Fruit fly (Drosophila melanogaster) whole organism, embryonic: ENCODE results near the gene CG13991.

ENCODE experiments used
- ATbp ChIP-seq: fragments of 200-800 bp; sonication (Bioruptor generic); optimal IDR thresholded peaks from 2 replicates; lab custom pipeline; 2017; ENCODE audit warnings: missing biosample characterization, mild to moderate bottlenecking, missing genetic modification characterization, missing genetic modification reagents
- Adf1 ChIP-seq: fragments of 200-800 bp; sonication (Bioruptor generic); IDR thresholded peaks from 2 replicates; pipeline ENCODE4 v1.3.6; 2022; ENCODE audit warnings: missing biosample characterization, missing genetic modification characterization
- BEAF-32 ChIP-seq: fragments of 200-800 bp; sonication (Bioruptor generic); optimal IDR thresholded peaks from 3 replicates; lab custom pipeline; 2017; ENCODE audit warnings: missing biosample characterization, missing genetic modification characterization, mild to moderate bottlenecking, moderate library complexity, missing genetic modification reagents
- CG10267 ChIP-seq: fragments of 200-800 bp; sonication (Bioruptor generic); optimal IDR thresholded peaks from 2 replicates; lab custom pipeline; 2018; ENCODE audit warnings: missing biosample characterization, mild to moderate bottlenecking, missing genetic modification characterization, moderate library complexity
- CG14441 ChIP-seq: fragments of 200-800 bp; sonication (Bioruptor generic); IDR thresholded peaks from 2 replicates; pipeline ENCODE4 v1.3.6; 2022; ENCODE audit warnings: missing biosample characterization, missing genetic modification characterization
- CG15073 ChIP-seq: fragments of 200-800 bp; sonication (Bioruptor generic); optimal IDR thresholded peaks from 2 replicates; lab custom pipeline; 2016; ENCODE audit warnings: missing biosample characterization, missing genetic modification characterization
- CG17802 ChIP-seq: fragments of 200-800 bp; sonication (Bioruptor generic); optimal IDR thresholded peaks from 2 replicates; lab custom pipeline; 2018; ENCODE audit warnings: missing biosample characterization, mild to moderate bottlenecking, missing genetic modification characterization, moderate library complexity
- CG1832 ChIP-seq: fragments of 200-800 bp; sonication (Bioruptor generic); optimal IDR thresholded peaks from 2 replicates; lab custom pipeline; 2017; ENCODE audit warnings: missing biosample characterization, mild to moderate bottlenecking, missing genetic modification characterization, inconsistent platforms
- CG18619 ChIP-seq: fragments of 200-800 bp; sonication (Bioruptor generic); optimal IDR thresholded peaks from 3 replicates; lab custom pipeline; 2017; ENCODE audit warnings: missing biosample characterization, mild to moderate bottlenecking, missing genetic modification characterization
- CG2202 ChIP-seq: fragments of 200-800 bp; sonication (Bioruptor generic); optimal IDR thresholded peaks from 2 replicates; lab custom pipeline; 2018; ENCODE audit warnings: missing biosample characterization, mild to moderate bottlenecking, missing genetic modification characterization
- CG2678 ChIP-seq: fragments of 200-800 bp; sonication (Bioruptor generic); optimal IDR thresholded peaks from 3 replicates; lab custom pipeline; 2019; ENCODE audit warnings: missing biosample characterization, mild to moderate bottlenecking, missing genetic modification characterization, moderate library complexity
- CG31365 ChIP-seq: fragments of 200-800 bp; sonication (Bioruptor generic); optimal IDR thresholded peaks from 2 replicates; lab custom pipeline; 2018; ENCODE audit warnings: missing biosample characterization, mild to moderate bottlenecking, missing genetic modification characterization
- CG4424 ChIP-seq: fragments of 200-800 bp; sonication (Bioruptor generic); optimal IDR thresholded peaks from 3 replicates; lab custom pipeline; 2016; ENCODE audit warnings: missing biosample characterization, missing genetic modification characterization
- CG6689 ChIP-seq: fragments of 200-800 bp; sonication (Bioruptor generic); IDR thresholded peaks from 2 replicates; pipeline ENCODE4 v1.3.6; 2022; ENCODE audit warnings: missing biosample characterization, missing genetic modification characterization
- CG7556 ChIP-seq: fragments of 200-800 bp; sonication (Bioruptor generic); optimal IDR thresholded peaks from 2 replicates; lab custom pipeline; 2017; ENCODE audit warnings: missing biosample characterization, mild to moderate bottlenecking, missing genetic modification characterization
- CG8290 ChIP-seq, 3 experiments: fragments of 200-800 bp; sonication (Bioruptor generic); optimal IDR thresholded peaks; 2 replicates each; lab custom pipeline; 2016 to 2019; ENCODE audit warnings: missing biosample characterization in 3 of 3, missing genetic modification characterization in 3 of 3, mild to moderate bottlenecking in 2 of 3, moderate library complexity in 1 of 3
- CG8478 ChIP-seq: fragments of >200 bp; optimal IDR thresholded peaks from 2 replicates; lab custom pipeline; 2018
- CG9797 ChIP-seq: fragments of 200-800 bp; sonication (Bioruptor generic); optimal IDR thresholded peaks from 3 replicates; lab custom pipeline; 2018; ENCODE audit warnings: missing biosample characterization, mild to moderate bottlenecking, missing genetic modification characterization
- CrebB ChIP-seq: fragments of 200-800 bp; sonication (Bioruptor generic); optimal IDR thresholded peaks from 3 replicates; lab custom pipeline; 2018; ENCODE audit warnings: missing biosample characterization, mild to moderate bottlenecking, missing genetic modification characterization
- D ChIP-seq, 2 experiments: fragments of 200-800 bp in 1 of 2; fragments of >200 bp in 1 of 2; sonication (Bioruptor generic) in 1 of 2; optimal IDR thresholded peaks; 2 replicates in 1 of 2; 3 replicates in 1 of 2; lab custom pipeline; 2017; ENCODE audit warnings: mild to moderate bottlenecking in 1 of 2, missing biosample characterization in 1 of 2, missing genetic modification characterization in 1 of 2, missing genetic modification reagents in 1 of 2
- D19B ChIP-seq: fragments of 200-800 bp; sonication (Bioruptor generic); optimal IDR thresholded peaks from 2 replicates; lab custom pipeline; 2017; ENCODE audit warnings: missing biosample characterization, mild to moderate bottlenecking, missing genetic modification characterization
- Doc2 ChIP-seq: fragments of 200-800 bp; sonication (Bioruptor generic); IDR thresholded peaks from 2 replicates; pipeline ENCODE4 v1.3.6; 2022; ENCODE audit warnings: missing biosample characterization, missing genetic modification characterization
- Gug ChIP-seq: fragments of 200-800 bp; sonication (Bioruptor generic); IDR thresholded peaks from 4 replicates; pipeline ENCODE4 v1.3.6; 2022; ENCODE audit warnings: missing biosample characterization, missing genetic modification characterization
- H15 ChIP-seq: fragments of 200-800 bp; sonication (Bioruptor generic); IDR thresholded peaks from 3 replicates; pipeline ENCODE4 v1.3.6; 2022; ENCODE audit warnings: missing biosample characterization, missing genetic modification characterization
- H2.0 ChIP-seq: fragments of 200-800 bp; sonication (Bioruptor generic); IDR thresholded peaks from 2 replicates; pipeline ENCODE4 v1.3.6; 2022; ENCODE audit warnings: missing biosample characterization, missing genetic modification characterization
- Hr78 ChIP-seq, 2 experiments: fragments of 200-800 bp in 1 of 2; fragments of >200 bp in 1 of 2; sonication (Bioruptor generic) in 1 of 2; optimal IDR thresholded peaks; 2 replicates each; lab custom pipeline; 2017 to 2019; ENCODE audit warnings: missing biosample characterization in 2 of 2, missing genetic modification characterization in 2 of 2, mild to moderate bottlenecking in 1 of 2, moderate library complexity in 1 of 2
- Nf-YC ChIP-seq: fragments of 200-800 bp; optimal IDR thresholded peaks from 3 replicates; lab custom pipeline; 2019; ENCODE audit warnings: missing biosample characterization, mild to moderate bottlenecking, missing genetic modification characterization, moderate library complexity
- Pdp1 ChIP-seq, 2 experiments: fragments of 200-800 bp; sonication (Bioruptor generic); optimal IDR thresholded peaks; 3 replicates each; lab custom pipeline; 2016; ENCODE audit warnings: missing biosample characterization in 2 of 2, missing genetic modification characterization in 2 of 2, mild to moderate bottlenecking in 1 of 2, moderate library complexity in 1 of 2
- bbx ChIP-seq: fragments of 200-800 bp; sonication (Bioruptor generic); IDR thresholded peaks from 2 replicates; pipeline ENCODE4 v1.3.6; 2022; ENCODE audit warnings: missing biosample characterization, missing genetic modification characterization; ENCODE audit not compliant: partially characterized antibody
- crol ChIP-seq: fragments of 200-800 bp; sonication (Bioruptor generic); IDR thresholded peaks from 2 replicates; pipeline ENCODE4 v1.3.6; 2022; ENCODE audit warnings: missing biosample characterization, missing genetic modification characterization
- dan ChIP-seq: fragments of 200-800 bp; sonication (Bioruptor generic); IDR thresholded peaks from 2 replicates; pipeline ENCODE4 v1.3.6; 2022; ENCODE audit warnings: missing biosample characterization, missing genetic modification characterization
- dmrt99B ChIP-seq: fragments of 200-800 bp; sonication (Bioruptor generic); optimal IDR thresholded peaks from 2 replicates; lab custom pipeline; 2018; ENCODE audit warnings: missing biosample characterization, mild to moderate bottlenecking, missing genetic modification characterization, moderate library complexity
- exex ChIP-seq: fragments of 200-800 bp; sonication (Bioruptor generic); optimal IDR thresholded peaks from 4 replicates; lab custom pipeline; 2018; ENCODE audit warnings: missing biosample characterization, mild to moderate bottlenecking, missing genetic modification characterization, moderate library complexity
- kah ChIP-seq: fragments of 200-800 bp; sonication (Bioruptor generic); optimal IDR thresholded peaks from 2 replicates; lab custom pipeline; 2018; ENCODE audit warnings: missing biosample characterization, mild to moderate bottlenecking, missing genetic modification characterization
- lab ChIP-seq: fragments of 200-800 bp; sonication (Bioruptor generic); optimal IDR thresholded peaks from 3 replicates; lab custom pipeline; 2017; ENCODE audit warnings: missing biosample characterization, missing genetic modification characterization, mild to moderate bottlenecking, moderate library complexity, missing genetic modification reagents
- nerfin-1 ChIP-seq: fragments of 200-800 bp; sonication (Bioruptor generic); optimal IDR thresholded peaks from 3 replicates; lab custom pipeline; 2019; ENCODE audit warnings: missing biosample characterization, mild to moderate bottlenecking, missing genetic modification characterization, moderate library complexity
- nerfin-2 ChIP-seq: fragments of 200-800 bp; sonication (Bioruptor generic); IDR thresholded peaks from 2 replicates; pipeline ENCODE4 v1.3.6; 2022; ENCODE audit warnings: missing biosample characterization, missing genetic modification characterization; ENCODE audit not compliant: partially characterized antibody
- run ChIP-seq: fragments of 200-800 bp; sonication (Bioruptor generic); optimal IDR thresholded peaks from 3 replicates; lab custom pipeline; 2018; ENCODE audit warnings: missing biosample characterization, mild to moderate bottlenecking, missing genetic modification characterization
- salm ChIP-seq: fragments of 200-800 bp; sonication (Bioruptor generic); optimal IDR thresholded peaks from 2 replicates; lab custom pipeline; 2018; ENCODE audit warnings: missing biosample characterization, mild to moderate bottlenecking, missing genetic modification characterization
- schlank ChIP-seq: fragments of 200-800 bp; sonication (Bioruptor generic); optimal IDR thresholded peaks from 2 replicates; lab custom pipeline; 2018; ENCODE audit warnings: missing biosample characterization, mild to moderate bottlenecking, missing genetic modification characterization
- sens-2 ChIP-seq: fragments of 200-800 bp; sonication (Bioruptor generic); IDR thresholded peaks from 2 replicates; pipeline ENCODE4 v1.3.6; 2022; ENCODE audit warnings: missing biosample characterization, missing genetic modification characterization
- slp2 ChIP-seq: fragments of 200-800 bp; sonication (Bioruptor generic); optimal IDR thresholded peaks from 2 replicates; lab custom pipeline; 2016; ENCODE audit warnings: missing biosample characterization, missing genetic modification characterization
- stwl ChIP-seq: fragments of 200-800 bp; sonication (Bioruptor generic); optimal IDR thresholded peaks from 3 replicates; lab custom pipeline; 2018; ENCODE audit warnings: missing biosample characterization, mild to moderate bottlenecking, missing genetic modification characterization, moderate library complexity
- tx ChIP-seq: fragments of 200-800 bp; sonication (Bioruptor generic); optimal IDR thresholded peaks from 2 replicates; lab custom pipeline; 2016; ENCODE audit warnings: missing biosample characterization, missing genetic modification characterization
- vnd ChIP-seq: fragments of 200-800 bp; sonication (Bioruptor generic); IDR thresholded peaks from 3 replicates; pipeline ENCODE4 v1.3.6; 2022; ENCODE audit warnings: missing biosample characterization, missing genetic modification characterization; ENCODE audit not compliant: partially characterized antibody
- wor ChIP-seq: fragments of 200-800 bp; sonication (Bioruptor generic); IDR thresholded peaks from 2 replicates; pipeline ENCODE4 v1.3.6; 2022; ENCODE audit warnings: missing biosample characterization, missing genetic modification characterization

The CG13991 gene

dm6 chr2L:6178118-6178739 is 39.0 kb downstream of the CG13991 start (continued):
- TF ChIP-seq CG14441 (GFP tag; lab: Robert Waterston, UW) (no peak), CG2202 (tag; lab: Kevin White, UChicago) (no peak), H15 (GFP tag; lab: Robert Waterston, UW) (no peak), CG6689 (no peak), stwl (no peak), nerfin-2 (no peak), H2.0 (GFP tag; lab: Robert Waterston, UW) (no peak), Gug (no peak), D19B (GFP tag; lab: Kevin White, UChicago) (no peak), CG7556 (no peak), CG10267 (tag; lab: Kevin White, UChicago) (no peak), exex (tag; lab: Kevin White, UChicago) (peak; percentile 64), kah (GFP tag; lab: Kevin White, UChicago) (no peak), Hr78 (GFP tag; optimal IDR thresholded peaks at IDR 0.05; lab: Kevin White, UChicago) (peak in 1 of 2 experiments; percentile 88), CG8478 (lab: Kevin White, UChicago) (no peak), CG17802 (tag; lab: Kevin White, UChicago) (no peak), CG1832 (GFP tag; lab: Kevin White, UChicago) (no peak), Pdp1 (GFP tag; optimal IDR thresholded peaks at IDR 0.05; lab: Kevin White, UChicago) (peak in 1 of 2 experiments; percentile 17), Adf1 (GFP tag; lab: Robert Waterston, UW) (no peak), run (peak; percentile 8), nerfin-1 (tag; lab: Kevin White, UChicago) (no peak), lab (peak; percentile 63), schlank (tag; lab: Kevin White, UChicago) (no peak), Nf-YC (tag; lab: Kevin White, UChicago) (peak; percentile 86), crol (GFP tag; lab: Robert Waterston, UW) (peak; percentile 67; the same call in 1 of the 2 replicates), vnd (GFP tag; lab: Robert Waterston, UW) (peak; percentile 61; the same call in 2 of the 3 replicates), salm (tag; lab: Kevin White, UChicago) (peak; percentile 65), CG8290 (GFP tag; optimal IDR thresholded peaks at IDR 0.05; lab: Kevin White, UChicago) (no peak), CG8290 (tag; optimal IDR thresholded peaks at IDR 0.05; lab: Kevin White, UChicago) (no peak)

- TF ChIP-seq nerfin-1 (tag; lab: Kevin White, UChicago) (peak; percentile 37), sens-2 (GFP tag; lab: Robert Waterston, UW) (no peak), dan (no peak), tx (GFP tag; lab: Kevin White, UChicago) (no peak), CG31365 (tag; lab: Kevin White, UChicago) (no peak), BEAF-32 (GFP tag; lab: Kevin White, UChicago) (no peak), Doc2 (no peak), CG9797 (no peak), CrebB (tag; lab: Kevin White, UChicago) (no peak), D (optimal IDR thresholded peaks at IDR 0.05; lab: Kevin White, UChicago) (no peak), D (GFP tag; optimal IDR thresholded peaks at IDR 0.05; lab: Kevin White, UChicago) (peak; percentile 14), slp2 (no peak), CG2678 (tag; lab: Kevin White, UChicago) (no peak), CG18619 (GFP tag; lab: Kevin White, UChicago) (peak; percentile 26), bbx (peak; percentile 74), dmrt99B (tag; lab: Kevin White, UChicago) (peak; percentile 9), stwl (peak; percentile 16), CG4424 (GFP tag; lab: Kevin White, UChicago) (no peak), ATbp (GFP tag; lab: Kevin White, UChicago) (no peak), CG15073 (GFP tag; lab: Kevin White, UChicago) (no peak), wor (GFP tag; lab: Robert Waterston, UW) (no peak)
Observed at dm6 chr2L:6178740-6179633, 39.8 kb downstream of the CG13991 start, which contains the start of gene smal. TSS of gene smal (plus strand) at chr2L:6179133.
